Worm (Caenorhabditis elegans) whole organism, L3 larva: ENCODE data around the gene tbc-10.

Source experiments
- R02D3.7 ChIP-seq: fragments of 150-350 bp; optimal IDR thresholded peaks from 2 replicates; lab custom pipeline; 2014; ENCODE audit warnings: missing biosample characterization, missing genetic modification characterization
- aly-2 ChIP-seq: fragments of 150-350 bp; optimal IDR thresholded peaks from 2 replicates; lab custom pipeline; 2014; ENCODE audit warnings: missing biosample characterization, missing genetic modification characterization
- ceh-28 ChIP-seq: fragments of 150-350 bp; optimal IDR thresholded peaks from 2 replicates; lab custom pipeline; 2014; ENCODE audit warnings: missing biosample characterization, missing genetic modification reagents, missing genetic modification characterization
- ceh-82 ChIP-seq: fragments of 150-350 bp; optimal IDR thresholded peaks from 2 replicates; lab custom pipeline; 2014; ENCODE audit warnings: missing biosample characterization, missing genetic modification characterization
- ceh-9 ChIP-seq: sonication (generic microtip); optimal IDR thresholded peaks from 2 replicates; lab custom pipeline; 2018; ENCODE audit warnings: missing biosample characterization, missing genetic modification characterization
- daf-12 ChIP-seq: fragments of 150-350 bp; optimal IDR thresholded peaks from 2 replicates; lab custom pipeline; 2014; ENCODE audit warnings: missing biosample characterization, missing genetic modification reagents, missing genetic modification characterization
- egl-5 ChIP-seq: fragments of 150-350 bp; optimal IDR thresholded peaks from 2 replicates; lab custom pipeline; 2017; ENCODE audit warnings: missing biosample characterization, missing genetic modification reagents, missing genetic modification characterization, inconsistent platforms
- elt-1 ChIP-seq: fragments of 150-350 bp; optimal IDR thresholded peaks from 2 replicates; lab custom pipeline; 2014; ENCODE audit warnings: missing biosample characterization, missing genetic modification characterization
- elt-2 ChIP-seq: sonication (generic microtip); optimal IDR thresholded peaks from 2 replicates; lab custom pipeline; 2016; ENCODE audit warnings: missing genetic modification reagents, mild to moderate bottlenecking, missing genetic modification characterization, missing compliant biosample characterization
- fkh-10 ChIP-seq: sonication (generic microtip); optimal IDR thresholded peaks from 2 replicates; lab custom pipeline; 2017; ENCODE audit warnings: missing biosample characterization, missing genetic modification reagents, missing genetic modification characterization
- fkh-2 ChIP-seq: fragments of 150-350 bp; optimal IDR thresholded peaks from 2 replicates; lab custom pipeline; 2014; ENCODE audit warnings: missing biosample characterization, missing genetic modification reagents, missing genetic modification characterization
- jun-1 ChIP-seq: fragments of 150-350 bp; optimal IDR thresholded peaks from 2 replicates; lab custom pipeline; 2014; ENCODE audit warnings: missing biosample characterization, missing genetic modification reagents, missing genetic modification characterization
- mml-1 ChIP-seq: fragments of 150-350 bp; sonication (generic microtip); optimal IDR thresholded peaks from 3 replicates; lab custom pipeline; 2014; ENCODE audit warnings: missing biosample characterization, missing genetic modification characterization
- nfya-1 ChIP-seq: sonication (generic microtip); optimal IDR thresholded peaks from 2 replicates; lab custom pipeline; 2017; ENCODE audit warnings: missing genetic modification characterization, mild to moderate bottlenecking, missing compliant biosample characterization, antibody characterized with exemption, moderate library complexity; ENCODE audit not compliant: insufficient read depth
- nhr-11 ChIP-seq: fragments of 150-350 bp; optimal IDR thresholded peaks from 2 replicates; lab custom pipeline; 2014; ENCODE audit warnings: missing biosample characterization, missing genetic modification characterization
- nhr-12 ChIP-seq: fragments of 150-350 bp; optimal IDR thresholded peaks from 2 replicates; lab custom pipeline; 2014; ENCODE audit warnings: missing biosample characterization, missing genetic modification characterization
- nhr-237 ChIP-seq: fragments of 150-350 bp; optimal IDR thresholded peaks from 2 replicates; lab custom pipeline; 2014; ENCODE audit warnings: missing biosample characterization, missing genetic modification characterization
- nhr-25 ChIP-seq: sonication (generic microtip); optimal IDR thresholded peaks from 2 replicates; lab custom pipeline; 2017; ENCODE audit warnings: missing biosample characterization, missing genetic modification characterization
- nhr-67 ChIP-seq: fragments of 150-350 bp; optimal IDR thresholded peaks from 2 replicates; lab custom pipeline; 2014; ENCODE audit warnings: missing biosample characterization, missing genetic modification characterization
- pha-4 ChIP-seq: fragments of 150-350 bp; optimal IDR thresholded peaks from 2 replicates; lab custom pipeline; 2014; ENCODE audit warnings: missing biosample characterization, missing genetic modification reagents, missing genetic modification characterization
- pqm-1 ChIP-seq: fragments of 150-350 bp; optimal IDR thresholded peaks from 2 replicates; lab custom pipeline; 2017; ENCODE audit warnings: missing biosample characterization, missing genetic modification characterization, inconsistent platforms
- skn-1 ChIP-seq: fragments of 150-350 bp; optimal IDR thresholded peaks from 2 replicates; lab custom pipeline; 2014; ENCODE audit warnings: missing biosample characterization, missing genetic modification characterization
- snpc-4 ChIP-seq: fragments of 150-350 bp; optimal IDR thresholded peaks from 2 replicates; lab custom pipeline; 2014; ENCODE audit warnings: missing biosample characterization, missing genetic modification characterization
- tbx-2 ChIP-seq: sonication (generic microtip); optimal IDR thresholded peaks from 2 replicates; lab custom pipeline; 2016; ENCODE audit warnings: mild to moderate bottlenecking, missing genetic modification characterization, missing compliant biosample characterization
- unc-39 ChIP-seq: sonication (generic microtip); optimal IDR thresholded peaks from 4 replicates; lab custom pipeline; 2017; ENCODE audit warnings: missing biosample characterization, missing genetic modification characterization
- unc-62 ChIP-seq: fragments of 150-350 bp; sonication (generic microtip); optimal IDR thresholded peaks from 4 replicates; lab custom pipeline; 2014; ENCODE audit warnings: missing biosample characterization, missing genetic modification reagents, missing genetic modification characterization
- zag-1 ChIP-seq: fragments of 150-350 bp; optimal IDR thresholded peaks from 2 replicates; lab custom pipeline; 2014; ENCODE audit warnings: missing biosample characterization, missing genetic modification characterization
- ztf-11 ChIP-seq: fragments of 150-350 bp; optimal IDR thresholded peaks from 2 replicates; lab custom pipeline; 2014; ENCODE audit warnings: missing biosample characterization, missing genetic modification characterization
- ztf-4 ChIP-seq: fragments of 150-350 bp; optimal IDR thresholded peaks from 2 replicates; lab custom pipeline; 2014; ENCODE audit warnings: missing biosample characterization, missing genetic modification characterization

Gene tbc-10

DNA sequence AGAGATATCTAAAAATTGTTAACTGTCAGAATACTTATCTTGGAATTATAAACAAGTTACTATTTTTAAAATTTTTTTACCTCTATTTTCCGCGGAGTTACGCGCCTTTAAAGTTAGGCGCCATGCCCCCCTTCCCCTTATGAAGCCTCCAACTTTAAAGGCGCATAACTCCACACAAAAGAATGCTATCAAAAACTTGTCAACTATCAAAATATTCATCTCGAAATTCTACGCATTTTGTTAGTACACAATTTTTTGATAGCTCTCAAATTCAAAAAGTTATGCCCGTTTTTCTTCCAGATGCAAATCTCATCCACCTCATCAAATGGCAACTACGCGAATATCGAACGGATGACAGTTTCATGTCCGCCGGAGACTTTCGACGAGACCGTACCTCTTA lies at the start of gene tbc-10:
Gene tbc-10, plus strand, starts transcription at position 301 of the 400 bp plus-strand sequence.
- TF ChIP-seq egl-5 (tag; lab: Kevin White, UChicago) (no peak), ztf-4 (tag; lab: Kevin White, UChicago) (no peak), tbx-2 (tag; lab: Kevin White, UChicago) (no peak), ceh-28 (tag; lab: Kevin White, UChicago) (no peak), zag-1 (tag; lab: Kevin White, UChicago) (no peak), elt-2 (tag; lab: Kevin White, UChicago) (no peak), ceh-82 (tag; lab: Kevin White, UChicago) (no peak), ztf-11 (tag; lab: Kevin White, UChicago) (no peak), fkh-2 (tag; lab: Kevin White, UChicago) (no peak), mml-1 (tag; lab: Kevin White, UChicago) (no peak)

DNA sequence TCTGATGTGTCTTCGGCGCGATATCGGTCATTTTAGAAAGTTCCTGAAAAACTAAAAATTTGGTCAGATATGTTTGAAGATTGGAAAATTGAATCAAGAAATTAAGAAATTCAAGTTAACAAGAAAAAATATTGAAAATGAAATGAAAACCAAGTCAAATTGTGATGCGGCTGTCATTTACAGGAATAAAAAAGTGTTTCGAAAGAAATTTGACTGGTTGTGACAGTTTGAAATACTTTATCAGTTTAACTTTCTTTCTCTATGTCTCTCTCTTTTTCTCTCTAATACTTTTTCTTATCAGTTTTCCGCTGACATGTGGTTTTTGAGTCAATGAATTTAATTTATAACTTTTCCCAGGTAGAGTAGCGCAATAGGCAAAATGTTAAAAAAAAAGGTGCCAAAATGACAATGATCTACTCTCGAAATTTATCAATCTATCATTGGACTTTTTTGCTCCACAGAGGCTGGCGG lies 47.0 kb upstream of the tbc-10 start, which contains the start of gene fbxa-55:
Gene fbxa-55, minus strand, starts transcription at position 51 of the 471 bp plus-strand sequence.
- peak; percentile 35 for TF ChIP-seq pqm-1 (tag; lab: Kevin White, UChicago)
- TF ChIP-seq daf-12 (tag; lab: Kevin White, UChicago): no peak
- peak; percentile 84 for TF ChIP-seq elt-2 (tag; lab: Kevin White, UChicago)

DNA sequence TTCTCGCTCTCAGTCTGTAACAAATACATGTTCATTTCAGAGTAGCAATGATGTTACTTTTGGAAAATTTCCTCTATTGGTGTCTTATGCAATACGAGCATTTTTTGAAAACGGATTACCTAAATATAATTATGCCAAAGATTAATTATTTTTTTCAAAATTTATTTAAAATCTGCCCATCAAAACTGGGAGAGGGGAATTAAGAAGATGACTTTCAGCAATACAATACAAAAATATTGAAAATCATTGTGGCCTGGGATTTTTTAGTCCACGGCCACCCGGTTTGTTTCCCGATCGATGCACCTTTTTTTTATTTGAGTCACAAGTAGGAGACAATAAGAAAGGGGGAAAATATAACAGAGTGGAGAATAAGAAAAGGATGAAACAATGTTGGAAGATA lies 45.1 kb upstream of the tbc-10 start, which contains the start of gene fbxa-56:
Gene fbxa-56, minus strand, starts transcription at position 101 of the 400 bp plus-strand sequence.
- TF ChIP-seq nhr-25 (tag; lab: Kevin White, UChicago): no peak
- no peak for TF ChIP-seq aly-2 (tag; lab: Kevin White, UChicago)
- no peak for TF ChIP-seq nfya-1 (tag; lab: Kevin White, UChicago)
- TF ChIP-seq skn-1 (tag; lab: Kevin White, UChicago): no peak
- no peak for TF ChIP-seq elt-2 (tag; lab: Kevin White, UChicago)
- no peak for TF ChIP-seq jun-1 (tag; lab: Kevin White, UChicago)
- TF ChIP-seq nhr-237 (tag; lab: Kevin White, UChicago): no peak
- no peak for TF ChIP-seq pqm-1 (tag; lab: Kevin White, UChicago)
- TF ChIP-seq fkh-10 (GFP tag; lab: Kevin White, UChicago): no peak
- TF ChIP-seq elt-1 (tag; lab: Kevin White, UChicago): no peak
- TF ChIP-seq ceh-82 (tag; lab: Kevin White, UChicago): no peak
- no peak for TF ChIP-seq nhr-12 (tag; lab: Kevin White, UChicago)
- no peak for TF ChIP-seq unc-62 (GFP tag; lab: Kevin White, UChicago)

DNA sequence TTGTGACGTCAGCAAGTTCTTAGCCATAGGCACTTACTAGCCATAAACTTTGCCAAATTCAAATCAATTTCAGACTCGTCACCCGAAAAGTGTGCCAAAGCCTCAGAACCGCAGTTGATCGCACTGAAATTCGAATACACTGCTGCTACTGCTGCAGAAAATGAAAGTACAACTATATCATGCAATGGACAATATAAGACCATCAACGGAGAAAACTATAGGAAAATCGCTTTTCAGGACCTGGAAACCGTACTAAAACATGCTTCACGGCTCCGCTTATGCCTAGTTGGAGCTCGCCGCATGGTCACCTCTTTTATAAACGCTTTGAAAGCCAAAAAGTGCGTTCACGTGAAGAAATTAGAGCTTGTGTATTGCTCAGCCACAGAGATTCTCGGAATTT lies 44.5 kb upstream of the tbc-10 start, which contains the start of gene fbxa-22:
Gene fbxa-22, plus strand, starts transcription at position 301 of the 400 bp plus-strand sequence.
- no peak for TF ChIP-seq fkh-2 (tag; lab: Kevin White, UChicago)
- TF ChIP-seq nhr-11 (tag; lab: Kevin White, UChicago): no peak
- TF ChIP-seq ceh-9: no peak
- no peak for TF ChIP-seq R02D3.7 (tag; lab: Kevin White, UChicago)
- no peak for TF ChIP-seq egl-5 (tag; lab: Kevin White, UChicago)

DNA sequence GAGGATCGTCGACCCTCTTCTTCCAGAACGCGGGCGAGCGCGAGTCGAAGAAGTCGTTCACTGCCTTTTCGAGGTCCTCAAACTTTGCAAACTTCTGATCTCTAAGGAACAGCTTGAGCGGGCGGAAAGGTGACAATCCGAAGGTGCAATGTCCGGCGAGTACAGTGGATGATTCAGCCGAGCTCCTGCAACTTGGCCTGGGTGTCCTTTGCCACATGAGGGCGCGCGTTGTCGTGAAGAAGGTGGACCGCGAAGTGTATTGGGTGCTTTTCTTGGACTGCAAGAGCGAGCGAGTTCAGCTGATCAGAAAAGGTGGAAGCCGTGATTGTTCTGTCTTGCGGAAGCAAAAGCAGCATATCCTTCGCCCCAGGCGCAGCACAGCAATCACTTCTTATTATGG lies 41.1 kb upstream of the tbc-10 start:
- TF ChIP-seq unc-39 (no peak), nhr-67 (tag; lab: Kevin White, UChicago) (no peak), skn-1 (tag; lab: Kevin White, UChicago) (no peak), nhr-25 (tag; lab: Kevin White, UChicago) (no peak), snpc-4 (tag; lab: Kevin White, UChicago) (no peak), pha-4 (tag; lab: Kevin White, UChicago) (no peak)

DNA sequence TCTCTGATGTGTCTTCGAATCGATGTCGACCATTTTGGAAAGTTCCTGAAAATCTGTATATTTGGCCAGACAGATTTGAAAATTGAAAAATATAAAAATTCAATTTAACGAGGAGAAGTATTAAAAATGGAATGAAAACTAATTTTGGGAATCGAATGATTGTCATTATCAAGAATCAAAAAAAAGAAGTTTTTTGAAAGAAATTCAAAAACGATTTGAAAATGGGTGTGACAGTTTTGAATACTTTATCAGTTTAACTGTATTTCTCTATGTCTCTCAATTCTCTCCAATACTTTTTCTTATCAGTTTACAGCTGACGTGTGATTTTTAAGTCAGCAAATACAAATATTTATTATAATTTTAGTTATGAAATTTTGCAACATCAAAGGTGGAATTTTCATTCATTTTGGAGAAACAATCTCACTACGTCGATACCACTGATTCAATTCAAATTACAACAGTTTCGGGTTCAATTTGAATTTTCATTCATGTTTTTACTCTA lies 39.6 kb upstream of the tbc-10 start, which contains the start of gene fbxa-59:
Gene fbxa-59, minus strand, starts transcription at position 51 of the 502 bp plus-strand sequence.
- TF ChIP-seq pha-4 (tag; lab: Kevin White, UChicago): peak; percentile 72
- TF ChIP-seq pqm-1 (tag; lab: Kevin White, UChicago): peak; percentile 44
- TF ChIP-seq elt-2 (tag; lab: Kevin White, UChicago): peak; percentile 86
- no peak for TF ChIP-seq nhr-12 (tag; lab: Kevin White, UChicago)
